Fruit fly (Drosophila melanogaster) whole organism, embryonic: ENCODE results near the gene CG31908.

ENCODE experiments used
- Asciz ChIP-seq: fragments of 200-800 bp; sonication (Bioruptor generic); optimal IDR thresholded peaks from 2 replicates; lab custom pipeline; 2017; ENCODE audit warnings: missing biosample characterization, mild to moderate bottlenecking, missing genetic modification characterization, missing genetic modification reagents
- CG10274 ChIP-seq: fragments of 200-800 bp; sonication (Bioruptor generic); optimal IDR thresholded peaks from 3 replicates; lab custom pipeline; 2017; ENCODE audit warnings: missing biosample characterization, mild to moderate bottlenecking, missing genetic modification characterization
- CG10543 ChIP-seq: fragments of 200-800 bp; sonication (Bioruptor generic); optimal IDR thresholded peaks from 3 replicates; lab custom pipeline; 2017; ENCODE audit warnings: missing biosample characterization, mild to moderate bottlenecking, missing genetic modification characterization, moderate library complexity
- CG12769 ChIP-seq: fragments of 200-800 bp; sonication (Bioruptor generic); optimal IDR thresholded peaks from 2 replicates; lab custom pipeline; 2019; ENCODE audit warnings: missing biosample characterization, mild to moderate bottlenecking, missing genetic modification characterization, moderate library complexity
- CG15479 ChIP-seq: fragments of 200-800 bp; sonication (Bioruptor generic); optimal IDR thresholded peaks from 3 replicates; lab custom pipeline; 2019; ENCODE audit warnings: missing biosample characterization, mild to moderate bottlenecking, missing genetic modification characterization, moderate library complexity
- CG1602 ChIP-seq: fragments of 200-800 bp; sonication (Bioruptor generic); optimal IDR thresholded peaks from 3 replicates; lab custom pipeline; 2016; ENCODE audit warnings: missing biosample characterization, missing genetic modification characterization
- CG2199 ChIP-seq: fragments of 200-800 bp; sonication (Bioruptor generic); IDR thresholded peaks from 3 replicates; pipeline ENCODE4 v1.3.6; 2022; ENCODE audit warnings: missing biosample characterization, missing genetic modification characterization
- CG2889 ChIP-seq: fragments of 200-800 bp; sonication (Bioruptor generic); IDR thresholded peaks from 3 replicates; pipeline ENCODE4 v1.3.6; 2022; ENCODE audit warnings: missing biosample characterization, missing genetic modification characterization
- CG3163 ChIP-seq: fragments of 200-800 bp; sonication (Bioruptor generic); optimal IDR thresholded peaks from 3 replicates; lab custom pipeline; 2016; ENCODE audit warnings: missing biosample characterization, missing genetic modification characterization
- CG32532 ChIP-seq: fragments of 200-800 bp; sonication (Bioruptor generic); IDR thresholded peaks from 2 replicates; pipeline ENCODE4 v1.3.6; 2022; ENCODE audit warnings: missing biosample characterization, missing genetic modification characterization
- CG3281 ChIP-seq: fragments of 200-800 bp; sonication (Bioruptor generic); optimal IDR thresholded peaks from 3 replicates; lab custom pipeline; 2017; ENCODE audit warnings: missing biosample characterization, mild to moderate bottlenecking, missing genetic modification characterization
- CG34224 ChIP-seq: fragments of 200-800 bp; sonication (Bioruptor generic); IDR thresholded peaks from 3 replicates; pipeline ENCODE4 v1.3.6; 2022; ENCODE audit warnings: missing biosample characterization, missing genetic modification characterization; ENCODE audit not compliant: partially characterized antibody
- CG4730 ChIP-seq: fragments of 200-800 bp; sonication (Bioruptor generic); IDR thresholded peaks from 2 replicates; pipeline ENCODE4 v1.3.6; 2022; ENCODE audit warnings: missing biosample characterization, missing genetic modification characterization
- CG8281 ChIP-seq: fragments of 200-800 bp; sonication (Bioruptor generic); optimal IDR thresholded peaks from 2 replicates; lab custom pipeline; 2018; ENCODE audit warnings: missing biosample characterization, mild to moderate bottlenecking, missing genetic modification characterization, moderate library complexity
- D ChIP-seq, 2 experiments: fragments of 200-800 bp in 1 of 2; fragments of >200 bp in 1 of 2; sonication (Bioruptor generic) in 1 of 2; optimal IDR thresholded peaks; 2 replicates in 1 of 2; 3 replicates in 1 of 2; lab custom pipeline; 2017; ENCODE audit warnings: mild to moderate bottlenecking in 1 of 2, missing biosample characterization in 1 of 2, missing genetic modification characterization in 1 of 2, missing genetic modification reagents in 1 of 2
- Dll ChIP-seq: fragments of 200-800 bp; sonication (Bioruptor generic); IDR thresholded peaks from 4 replicates; pipeline ENCODE4 v1.3.6; 2022; ENCODE audit warnings: missing biosample characterization, missing genetic modification characterization; ENCODE audit not compliant: partially characterized antibody
- Drgx ChIP-seq: fragments of 200-800 bp; sonication (Bioruptor generic); IDR thresholded peaks from 2 replicates; pipeline ENCODE4 v1.3.6; 2022; ENCODE audit warnings: missing biosample characterization, missing genetic modification characterization
- Hr39 ChIP-seq: fragments of >200 bp; optimal IDR thresholded peaks from 2 replicates; lab custom pipeline; 2017
- Jarid2 ChIP-seq: fragments of 200-800 bp; sonication (Bioruptor generic); optimal IDR thresholded peaks from 3 replicates; lab custom pipeline; 2017; ENCODE audit warnings: mild to moderate bottlenecking, missing biosample characterization, missing genetic modification reagents, missing genetic modification characterization
- Kr ChIP-seq: fragments of 200-800 bp; sonication (Bioruptor generic); optimal IDR thresholded peaks from 2 replicates; lab custom pipeline; 2017; ENCODE audit warnings: missing biosample characterization, mild to moderate bottlenecking, missing genetic modification characterization
- MTF-1 ChIP-seq: fragments of 200-800 bp; sonication (Bioruptor generic); optimal IDR thresholded peaks from 2 replicates; lab custom pipeline; 2018; ENCODE audit warnings: missing biosample characterization, mild to moderate bottlenecking, missing genetic modification characterization, borderline replicate concordance
- Med ChIP-seq: fragments of 200-800 bp; sonication (Bioruptor generic); peaks from one replicate; lab custom pipeline; 2016; ENCODE audit warnings: missing biosample characterization, missing genetic modification characterization, mild to moderate bottlenecking, inconsistent platforms, moderate library complexity
- Sox100B ChIP-seq: fragments of 200-800 bp; sonication (Bioruptor generic); optimal IDR thresholded peaks from 3 replicates; lab custom pipeline; 2018; ENCODE audit warnings: missing biosample characterization, mild to moderate bottlenecking, missing genetic modification characterization
- Trl ChIP-seq, 3 experiments: fragments of >200 bp in 2 of 3; fragments of 200-800 bp in 1 of 3; sonication (Bioruptor generic) in 1 of 3; optimal IDR thresholded peaks; 2 replicates in 1 of 3; 3 replicates in 2 of 3; lab custom pipeline; 2016 to 2017; ENCODE audit warnings: missing biosample characterization in 1 of 3, missing genetic modification characterization in 1 of 3
- YL-1 ChIP-seq: fragments of 200-800 bp; sonication (Bioruptor generic); optimal IDR thresholded peaks from 3 replicates; lab custom pipeline; 2017; ENCODE audit warnings: missing biosample characterization, mild to moderate bottlenecking, missing genetic modification characterization
- bowl ChIP-seq: fragments of 200-800 bp; sonication (Bioruptor generic); IDR thresholded peaks from 2 replicates; pipeline ENCODE4 v1.3.6; 2022; ENCODE audit warnings: missing biosample characterization, missing genetic modification characterization
- cad ChIP-seq: fragments of >200 bp; optimal IDR thresholded peaks from 2 replicates; lab custom pipeline; 2017; ENCODE audit warnings: missing biosample characterization, missing genetic modification characterization
- corto ChIP-seq: fragments of 200-800 bp; sonication (Bioruptor generic); optimal IDR thresholded peaks from 2 replicates; lab custom pipeline; 2016; ENCODE audit warnings: missing biosample characterization, mild to moderate bottlenecking, missing genetic modification characterization, moderate library complexity
- dmrt11E ChIP-seq: fragments of 200-800 bp; sonication (Bioruptor generic); optimal IDR thresholded peaks from 3 replicates; lab custom pipeline; 2018; ENCODE audit warnings: missing biosample characterization, mild to moderate bottlenecking, missing genetic modification characterization, moderate library complexity
- fu2 ChIP-seq: fragments of 200-800 bp; sonication (Bioruptor generic); optimal IDR thresholded peaks from 2 replicates; lab custom pipeline; 2016; ENCODE audit warnings: missing biosample characterization, missing genetic modification characterization
- grn ChIP-seq: fragments of 200-800 bp; sonication (Bioruptor generic); optimal IDR thresholded peaks from 3 replicates; lab custom pipeline; 2017; ENCODE audit warnings: missing biosample characterization, missing genetic modification characterization
- gsb-n ChIP-seq: fragments of 200-800 bp; sonication (Bioruptor generic); optimal IDR thresholded peaks from 3 replicates; lab custom pipeline; 2018; ENCODE audit warnings: missing biosample characterization, mild to moderate bottlenecking, missing genetic modification characterization
- insv ChIP-seq, 2 experiments: fragments of 200-800 bp; sonication (Bioruptor generic); optimal IDR thresholded peaks; 3 replicates each; lab custom pipeline; 2016 to 2018; ENCODE audit warnings: missing biosample characterization in 2 of 2, missing genetic modification characterization in 2 of 2
- lab ChIP-seq: fragments of 200-800 bp; sonication (Bioruptor generic); optimal IDR thresholded peaks from 3 replicates; lab custom pipeline; 2017; ENCODE audit warnings: missing biosample characterization, missing genetic modification characterization, mild to moderate bottlenecking, moderate library complexity, missing genetic modification reagents
- nom ChIP-seq: fragments of 200-800 bp; sonication (Bioruptor generic); optimal IDR thresholded peaks from 2 replicates; lab custom pipeline; 2017; ENCODE audit warnings: missing biosample characterization, missing genetic modification characterization, mild to moderate bottlenecking, moderate library complexity, missing genetic modification reagents
- pan ChIP-seq, 4 experiments: fragments of >200 bp in 3 of 4; fragments of 200-800 bp in 1 of 4; sonication (Bioruptor generic) in 1 of 4; optimal IDR thresholded peaks in 3 of 4; IDR thresholded peaks in 1 of 4; 2 replicates each; pipeline versions ENCODE4 v1.3.6 to Lab custom; 2017 to 2022; ENCODE audit warnings: missing biosample characterization in 2 of 4, missing genetic modification characterization in 2 of 4, mixed read lengths in 1 of 4
- pb ChIP-seq: fragments of 200-800 bp; sonication (Bioruptor generic); optimal IDR thresholded peaks from 3 replicates; lab custom pipeline; 2016; ENCODE audit warnings: missing biosample characterization, missing genetic modification characterization
- pum ChIP-seq: fragments of 200-800 bp; sonication (Bioruptor generic); optimal IDR thresholded peaks from 2 replicates; lab custom pipeline; 2016; ENCODE audit warnings: missing biosample characterization, missing genetic modification characterization
- rib ChIP-seq: fragments of 200-800 bp; sonication (Bioruptor generic); IDR thresholded peaks from 2 replicates; pipeline ENCODE4 v1.3.6; 2022; ENCODE audit warnings: missing biosample characterization, missing genetic modification characterization
- sd ChIP-seq: fragments of 200-800 bp; sonication (Bioruptor generic); optimal IDR thresholded peaks from 3 replicates; lab custom pipeline; 2018; ENCODE audit warnings: missing biosample characterization, mild to moderate bottlenecking, missing genetic modification characterization, moderate library complexity
- shn ChIP-seq: fragments of 200-800 bp; sonication (Bioruptor generic); optimal IDR thresholded peaks from 3 replicates; lab custom pipeline; 2016; ENCODE audit warnings: missing biosample characterization, missing genetic modification characterization
- tll ChIP-seq, 2 experiments: fragments of 200-800 bp in 1 of 2; fragments of >200 bp in 1 of 2; sonication (Bioruptor generic) in 1 of 2; optimal IDR thresholded peaks; 2 replicates each; lab custom pipeline; 2017 to 2019; ENCODE audit warnings: missing biosample characterization in 2 of 2, missing genetic modification characterization in 2 of 2, mild to moderate bottlenecking in 1 of 2, moderate library complexity in 1 of 2
- trh ChIP-seq: fragments of 200-800 bp; sonication (Bioruptor generic); optimal IDR thresholded peaks from 2 replicates; lab custom pipeline; 2016; ENCODE audit warnings: missing biosample characterization, missing genetic modification characterization
- zen ChIP-seq: fragments of 200-800 bp; sonication (Bioruptor generic); optimal IDR thresholded peaks from 3 replicates; lab custom pipeline; 2018; ENCODE audit warnings: missing biosample characterization, mild to moderate bottlenecking, missing genetic modification characterization, moderate library complexity

The CG31908 gene

DNA sequence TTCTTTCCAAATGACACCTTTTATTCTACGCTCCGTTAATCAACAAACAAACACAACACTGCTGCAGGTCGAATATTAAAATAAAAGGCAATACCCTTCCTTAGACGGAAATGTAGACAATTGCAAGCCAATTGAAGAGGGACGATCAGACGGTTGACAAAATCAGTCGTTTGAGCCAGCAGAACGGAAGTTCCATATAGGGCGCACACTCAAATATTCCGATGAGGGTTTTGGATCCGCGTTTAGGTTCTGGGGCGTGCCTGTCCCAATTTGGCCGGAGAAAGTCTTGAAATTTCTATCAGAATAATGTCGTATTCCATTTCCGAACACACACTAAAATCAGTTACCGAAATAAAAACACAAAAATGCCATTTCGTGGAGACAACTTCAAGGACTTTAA, 15.2 kb downstream of the CG31908 start, which contains the start of gene CG43321:
Gene CG43321 (plus strand): TSS at position 301 of the 400 bp plus-strand sequence.
- TF ChIP-seq CG12769 (tag; lab: Kevin White, UChicago) (no peak), fu2 (GFP tag; lab: Kevin White, UChicago) (no peak), CG4730 (GFP tag; lab: Robert Waterston, UW) (no peak), pum (GFP tag; lab: Kevin White, UChicago) (no peak), trh (no peak), CG10274 (GFP tag; lab: Kevin White, UChicago) (no peak), Hr39 (lab: Kevin White, UChicago) (no peak)

DNA sequence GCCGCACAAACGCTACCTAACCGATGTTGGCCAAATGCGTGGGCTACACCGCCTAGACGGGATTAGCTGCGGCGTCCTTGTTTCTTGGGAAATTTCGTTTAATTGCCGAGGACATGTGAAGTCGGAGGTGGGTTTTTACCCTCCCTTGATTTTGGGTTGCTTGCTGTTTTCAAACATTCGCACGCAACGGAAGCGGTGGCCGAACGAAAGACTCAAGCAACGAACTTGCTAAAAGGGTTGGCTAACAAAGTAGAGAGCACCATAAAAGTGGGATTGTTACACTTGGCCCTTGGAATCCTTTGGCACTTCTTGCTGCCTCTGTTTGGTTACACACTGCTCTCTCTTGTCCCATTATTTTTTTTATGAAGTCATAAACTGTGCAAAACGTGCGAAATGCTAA, 16.7 kb downstream of the CG31908 start:
- TF ChIP-seq CG15479: peak; percentile 18
- TF ChIP-seq zen (tag; lab: Kevin White, UChicago): peak; percentile 68
- TF ChIP-seq Kr: peak; percentile 51
- TF ChIP-seq CG8281 (tag; lab: Kevin White, UChicago): no peak
- TF ChIP-seq cad (GFP tag; lab: Kevin White, UChicago): peak; percentile 80
- peak in 1 of 2 experiments; percentile 81 for TF ChIP-seq tll (GFP tag; optimal IDR thresholded peaks at IDR 0.05; lab: Kevin White, UChicago)
- TF ChIP-seq CG3281 (GFP tag; lab: Kevin White, UChicago): no peak

DNA sequence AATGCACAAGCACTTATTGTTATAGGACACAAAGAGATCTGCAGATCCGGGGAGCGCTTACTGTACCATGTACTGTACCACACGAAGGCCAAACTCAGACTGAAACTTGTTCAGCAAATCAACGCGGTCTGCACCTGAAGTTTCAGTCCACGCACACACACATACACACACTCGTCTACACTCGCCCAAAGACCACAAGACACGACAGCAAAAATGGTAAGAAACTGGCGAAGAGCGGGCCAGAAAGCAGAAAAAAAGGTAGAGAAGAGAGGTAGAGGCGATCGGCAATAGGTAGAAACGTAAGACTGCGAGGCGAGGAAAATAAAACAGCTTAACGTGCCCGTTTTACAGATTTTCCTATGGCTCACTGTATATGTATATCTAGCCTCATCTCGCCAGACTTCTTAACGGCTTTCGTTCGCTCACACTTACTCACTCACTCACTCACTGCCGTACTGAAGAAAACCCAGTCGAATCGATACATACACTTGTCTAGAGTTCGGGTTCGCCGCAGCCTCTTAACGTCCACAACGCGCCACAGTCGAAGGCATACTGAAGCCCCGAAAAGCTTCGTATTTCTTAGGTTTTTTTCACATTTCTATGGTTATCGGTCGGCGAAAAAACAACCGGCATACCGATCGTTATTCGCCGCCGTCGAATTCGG, 17.2 kb downstream of the CG31908 start, which contains the start of gene uif:
Gene uif (minus strand): TSS at position 553 of the 664 bp plus-strand sequence.
- TF ChIP-seq CG2199 (GFP tag; lab: Robert Waterston, UW) (0 out of 3 replicates have a peak, but pooled peaks have one; percentile 6), pan (optimal IDR thresholded peaks at IDR 0.05; lab: Kevin White, UChicago) (no peak), pan (GFP tag; optimal IDR thresholded peaks at IDR 0.05 in 1 of 2, IDR thresholded peaks at IDR 0.05 in 1 of 2) (no peak), CG10543 (peak; percentile 57), CG32532 (no peak), Sox100B (GFP tag; lab: Kevin White, UChicago) (no peak), Asciz (GFP tag; lab: Kevin White, UChicago) (no peak), corto (GFP tag; lab: Kevin White, UChicago) (no peak), Dll (GFP tag; lab: Robert Waterston, UW) (0 out of 4 replicates have a peak, but pooled peaks have one; percentile 29), rib (GFP tag; lab: Robert Waterston, UW) (peak; percentile 20; the same call in 1 of the 2 replicates), shn (GFP tag; lab: Kevin White, UChicago) (no peak), CG34224 (GFP tag; lab: Robert Waterston, UW) (peak; percentile 37; the same call in 1 of the 3 replicates), insv (GFP tag; optimal IDR thresholded peaks at IDR 0.05; lab: Kevin White, UChicago) (no peak), YL-1 (GFP tag; lab: Kevin White, UChicago) (no peak), dmrt11E (tag; lab: Kevin White, UChicago) (no peak), Jarid2 (GFP tag; lab: Kevin White, UChicago) (peak; percentile 77), CG2889 (GFP tag; lab: Robert Waterston, UW) (no peak), CG1602 (GFP tag; lab: Kevin White, UChicago) (no peak), Trl (optimal IDR thresholded peaks at IDR 0.05; lab: Kevin White, UChicago) (peak in 1 of 2 experiments; percentile 46), Trl (GFP tag; optimal IDR thresholded peaks at IDR 0.05; lab: Kevin White, UChicago) (no peak), pb (GFP tag; lab: Kevin White, UChicago) (no peak), nom (GFP tag; lab: Kevin White, UChicago) (peak; percentile 43), MTF-1 (GFP tag; lab: Kevin White, UChicago) (no peak), D (optimal IDR thresholded peaks at IDR 0.05; lab: Kevin White, UChicago) (peak; percentile 77), D (GFP tag; optimal IDR thresholded peaks at IDR 0.05; lab: Kevin White, UChicago) (no peak), lab (GFP tag; lab: Kevin White, UChicago) (no peak), bowl (GFP tag; lab: Robert Waterston, UW) (no peak), Med (GFP tag; lab: Kevin White, UChicago) (peak; percentile 60), CG12769 (tag; lab: Kevin White, UChicago) (peak; percentile 91), CG3163 (GFP tag; lab: Kevin White, UChicago) (no peak), Drgx (GFP tag; lab: Robert Waterston, UW) (peak; percentile 20; the same call in 1 of the 2 replicates), grn (no peak), sd (tag; lab: Kevin White, UChicago) (peak; percentile 73), gsb-n (no peak)
